Comparison of ENCODE assay signal across 5 fruit fly cellular contexts in the genomic region with DNA sequence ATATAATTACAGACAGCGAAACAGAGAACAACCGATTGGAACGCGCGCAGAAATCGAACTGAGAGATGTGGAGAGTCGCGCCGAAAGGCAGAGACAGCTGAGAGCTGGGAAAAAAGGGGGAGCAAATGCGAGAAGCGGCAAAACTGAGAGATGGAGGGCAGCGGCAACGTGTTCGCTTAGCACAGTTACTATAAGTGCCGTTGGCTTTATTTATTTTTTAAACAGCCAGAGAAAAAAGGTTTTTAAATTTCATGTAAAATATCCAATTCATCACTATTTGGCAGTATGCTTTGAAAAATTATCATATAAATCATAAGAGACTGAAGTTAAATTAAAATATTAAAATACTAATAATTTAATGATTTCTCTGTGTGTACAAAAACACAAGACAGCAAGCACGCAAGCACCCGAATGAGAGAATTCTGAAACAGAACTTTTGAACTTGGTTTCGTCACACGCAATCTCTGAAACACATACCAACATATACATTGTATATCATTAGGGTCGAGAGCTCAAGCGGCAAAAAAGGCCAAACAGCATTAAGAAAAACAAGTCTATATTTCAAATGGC.
TF ChIP-seq lines count a peak whose summit lies in the region.

No protein-coding gene starts in this region.

TF ChIP-seq in whole organism, adult, 20 proteins besides CTCF, POLR2A, EP300 and RAD21 (continued from another document):
- TF ChIP-seq kay (GFP tag; lab: Kevin White, UChicago; ENCODE audit: borderline replicate concordance) = no peak
- peak; percentile 83 for TF ChIP-seq CG12768 (GFP tag; optimal IDR thresholded peaks at IDR 0.05; lab: Kevin White, UChicago)
- peak; percentile 85 for TF ChIP-seq pad (GFP tag; optimal IDR thresholded peaks at IDR 0.05; lab: Kevin White, UChicago)
- TF ChIP-seq CG7045 (GFP tag; optimal IDR thresholded peaks at IDR 0.05; lab: Kevin White, UChicago) = peak; percentile 83
- TF ChIP-seq CG33017 (tag; optimal IDR thresholded peaks at IDR 0.05; lab: Kevin White, UChicago) = peak; percentile 82

TF ChIP-seq in whole organism, embryonic, 481 proteins besides CTCF, POLR2A, EP300 and RAD21 (continued from another document and continues in another):
- TF ChIP-seq jumu (GFP tag; optimal IDR thresholded peaks at IDR 0.05; lab: Kevin White, UChicago) = peak; percentile 32
- TF ChIP-seq CG2202 (tag; optimal IDR thresholded peaks at IDR 0.05; lab: Kevin White, UChicago) = peak; percentile 5
- TF ChIP-seq CG10979 (tag; optimal IDR thresholded peaks at IDR 0.05; lab: Kevin White, UChicago) = peak; percentile 70
- TF ChIP-seq CG16815 (GFP tag; optimal IDR thresholded peaks at IDR 0.05; lab: Kevin White, UChicago) = peak; percentile 51
- peak; percentile 68 for TF ChIP-seq GATAe (GFP tag; conservative IDR thresholded peaks at IDR 0.05; lab: Robert Waterston, UW)
- TF ChIP-seq CG17612 (GFP tag; IDR thresholded peaks at IDR 0.05; lab: Robert Waterston, UW) = peak; percentile 80
- peak; percentile 56 for TF ChIP-seq CG12942 (GFP tag; optimal IDR thresholded peaks at IDR 0.05; lab: Kevin White, UChicago)
- no peak for TF ChIP-seq CG33557 (GFP tag; optimal IDR thresholded peaks at IDR 0.05; lab: Kevin White, UChicago)
- peak; percentile 51 for TF ChIP-seq tup (GFP tag; optimal IDR thresholded peaks at IDR 0.05; lab: Kevin White, UChicago)
- TF ChIP-seq H15 (GFP tag; IDR thresholded peaks at IDR 0.05; lab: Robert Waterston, UW) = peak; percentile 76
- peak; percentile 90 for TF ChIP-seq CG34422 (GFP tag; IDR thresholded peaks at IDR 0.05; lab: Robert Waterston, UW)
- peak; percentile 79 for TF ChIP-seq CG17328 (GFP tag; IDR thresholded peaks at IDR 0.05; lab: Robert Waterston, UW)
- peak; percentile 94 for TF ChIP-seq CG18599 (GFP tag; optimal IDR thresholded peaks at IDR 0.05; lab: Kevin White, UChicago)
- peak; percentile 54; the same call in 1 of the 2 replicates for TF ChIP-seq dati (GFP tag; IDR thresholded peaks at IDR 0.05; lab: Robert Waterston, UW)
- peak; percentile 78 for TF ChIP-seq Awh (GFP tag; IDR thresholded peaks at IDR 0.05; lab: Robert Waterston, UW)
- no peak for TF ChIP-seq nerfin-2 (GFP tag; IDR thresholded peaks at IDR 0.05; lab: Robert Waterston, UW; ENCODE audit: partially characterized antibody)
- peak; percentile 77 for TF ChIP-seq Adf1 (GFP tag; IDR thresholded peaks at IDR 0.05; lab: Robert Waterston, UW)
- peak; percentile 73 for TF ChIP-seq Hr3 (GFP tag; optimal IDR thresholded peaks at IDR 0.05; lab: Kevin White, UChicago)
- TF ChIP-seq YL-1 (GFP tag; optimal IDR thresholded peaks at IDR 0.05; lab: Kevin White, UChicago) = peak; percentile 20
- peak; percentile 78 for TF ChIP-seq CG6272 (GFP tag; IDR thresholded peaks at IDR 0.05; lab: Robert Waterston, UW)
- TF ChIP-seq ato (GFP tag; IDR thresholded peaks at IDR 0.05; lab: Robert Waterston, UW; ENCODE audit: partially characterized antibody) = no peak
- peak; percentile 28 for TF ChIP-seq maf-S (GFP tag; optimal IDR thresholded peaks at IDR 0.05; lab: Kevin White, UChicago)
- TF ChIP-seq Med (GFP tag; lab: Kevin White, UChicago) = peak; percentile 89
- TF ChIP-seq Ada2b (GFP tag; IDR thresholded peaks at IDR 0.05; lab: Robert Waterston, UW) = peak; percentile 85
- peak; percentile 95 for TF ChIP-seq Fer1 (GFP tag; optimal IDR thresholded peaks at IDR 0.05; lab: Kevin White, UChicago)
- TF ChIP-seq so (GFP tag; IDR thresholded peaks at IDR 0.05; lab: Robert Waterston, UW) = peak; percentile 93
- TF ChIP-seq aop (GFP tag; IDR thresholded peaks at IDR 0.05; lab: Robert Waterston, UW) = no peak
- TF ChIP-seq Mad (GFP tag; optimal IDR thresholded peaks at IDR 0.05; lab: Kevin White, UChicago) = peak; percentile 14
- TF ChIP-seq CG11456 (GFP tag; IDR thresholded peaks at IDR 0.05; lab: Robert Waterston, UW) = peak; percentile 89
- no peak for TF ChIP-seq pzg (GFP tag; optimal IDR thresholded peaks at IDR 0.05; lab: Kevin White, UChicago)

TF ChIP-seq in whole organism, prepupa, 60 proteins besides CTCF, POLR2A, EP300 and RAD21 (continued from another document and continues in another):
- TF ChIP-seq esn (GFP tag; optimal IDR thresholded peaks at IDR 0.05; lab: Kevin White, UChicago) (peak; percentile 77), Sox15 (GFP tag; optimal IDR thresholded peaks at IDR 0.05; lab: Kevin White, UChicago) (peak; percentile 44), CG1621 (tag; optimal IDR thresholded peaks at IDR 0.05; lab: Kevin White, UChicago) (peak; percentile 9), CG4318 (GFP tag; optimal IDR thresholded peaks at IDR 0.05; lab: Kevin White, UChicago) (no peak), CG8119 (GFP tag; IDR thresholded peaks at IDR 0.05; lab: Robert Waterston, UW) (peak; percentile 63; the same call in 2 of the 3 replicates), CG6792 (GFP tag; optimal IDR thresholded peaks at IDR 0.05; lab: Kevin White, UChicago) (peak; percentile 65), acj6 (GFP tag; optimal IDR thresholded peaks at IDR 0.05; lab: Kevin White, UChicago) (peak; percentile 60), CG11294 (GFP tag; IDR thresholded peaks at IDR 0.05; lab: Robert Waterston, UW) (peak; percentile 68), dac (GFP tag; optimal IDR thresholded peaks at IDR 0.05; lab: Kevin White, UChicago) (peak; percentile 8), fkh (GFP tag; optimal IDR thresholded peaks at IDR 0.05; lab: Kevin White, UChicago) (peak; percentile 53), Met (GFP tag; optimal IDR thresholded peaks at IDR 0.05; lab: Kevin White, UChicago) (peak; percentile 65), CG10631 (GFP tag; optimal IDR thresholded peaks at IDR 0.05; lab: Kevin White, UChicago) (peak; percentile 49), CG6163 (GFP tag; IDR thresholded peaks at IDR 0.05; lab: Robert Waterston, UW) (peak; percentile 70; the same call in 2 of the 3 replicates), Ets21C (GFP tag; optimal IDR thresholded peaks at IDR 0.05; lab: Kevin White, UChicago) (peak; percentile 53), topi (GFP tag; optimal IDR thresholded peaks at IDR 0.05; lab: Kevin White, UChicago) (peak; percentile 70), OdsH (GFP tag; optimal IDR thresholded peaks at IDR 0.05; lab: Kevin White, UChicago) (peak; percentile 58), Hr39 (GFP tag; optimal IDR thresholded peaks at IDR 0.05; lab: Kevin White, UChicago) (peak; percentile 60), CG7368 (GFP tag; optimal IDR thresholded peaks at IDR 0.05; lab: Kevin White, UChicago) (peak; percentile 32), CG8632 (GFP tag; optimal IDR thresholded peaks at IDR 0.05; lab: Kevin White, UChicago) (peak; percentile 47), vri (GFP tag; optimal IDR thresholded peaks at IDR 0.05; lab: Kevin White, UChicago) (peak; percentile 43), CG10669 (GFP tag; optimal IDR thresholded peaks at IDR 0.05; lab: Kevin White, UChicago) (peak; percentile 29), CG31627 (GFP tag; optimal IDR thresholded peaks at IDR 0.05; lab: Kevin White, UChicago) (peak; percentile 42), CG32006 (GFP tag; optimal IDR thresholded peaks at IDR 0.05; lab: Kevin White, UChicago) (peak; percentile 51), CG6808 (GFP tag; optimal IDR thresholded peaks at IDR 0.05; lab: Kevin White, UChicago) (peak; percentile 46), ss (GFP tag; optimal IDR thresholded peaks at IDR 0.05; lab: Kevin White, UChicago) (peak; percentile 68 to 91), CG16779 (tag; optimal IDR thresholded peaks at IDR 0.05; lab: Kevin White, UChicago) (peak; percentile 38), Sox102F (GFP tag; optimal IDR thresholded peaks at IDR 0.05; lab: Kevin White, UChicago) (peak; percentile 52), Lpt (GFP tag; optimal IDR thresholded peaks at IDR 0.05; lab: Kevin White, UChicago) (no peak), eg (GFP tag; IDR thresholded peaks at IDR 0.05; lab: Robert Waterston, UW) (peak; percentile 79), dsx (GFP tag; optimal IDR thresholded peaks at IDR 0.05; lab: Kevin White, UChicago; ENCODE audit: poor library complexity, severe bottlenecking) (peak; percentile 15)

TF ChIP-seq in whole organism, pupa, 21 proteins besides CTCF, POLR2A, EP300 and RAD21 (continued from another document):
- TF ChIP-seq CG15710 (tag; optimal IDR thresholded peaks at IDR 0.05; lab: Kevin White, UChicago) (peak; percentile 45), CG8159 (tag; optimal IDR thresholded peaks at IDR 0.05; lab: Kevin White, UChicago) (peak; percentile 62), CG12605 (GFP tag; IDR thresholded peaks at IDR 0.05; lab: Robert Waterston, UW) (peak; percentile 47; the same call in 1 of the 2 replicates)

TF ChIP-seq in whole organism, wandering third instar larva, 38 proteins besides CTCF, POLR2A, EP300 and RAD21 (continued from another document):
- TF ChIP-seq Sp1 (GFP tag; optimal IDR thresholded peaks at IDR 0.05; lab: Kevin White, UChicago) (peak; percentile 75), Vsx2 (GFP tag; optimal IDR thresholded peaks at IDR 0.05; lab: Kevin White, UChicago; ENCODE audit: partially characterized antibody) (no peak), lola (GFP tag; optimal IDR thresholded peaks at IDR 0.05; lab: Kevin White, UChicago) (no peak), foxo (GFP tag; optimal IDR thresholded peaks at IDR 0.05; lab: Kevin White, UChicago) (peak in 1 of 2 experiments; percentile 84), brk (GFP tag; optimal IDR thresholded peaks at IDR 0.05; lab: Kevin White, UChicago) (no peak), br (GFP tag; optimal IDR thresholded peaks at IDR 0.05; lab: Kevin White, UChicago) (peak; percentile 69), Mio (GFP tag; optimal IDR thresholded peaks at IDR 0.05; lab: Kevin White, UChicago) (no peak), rgr (GFP tag; optimal IDR thresholded peaks at IDR 0.05; lab: Kevin White, UChicago) (peak; percentile 74), OdsH (GFP tag; optimal IDR thresholded peaks at IDR 0.05; lab: Kevin White, UChicago) (peak; percentile 75)
